Worm (Caenorhabditis elegans): ENCODE results near the gene pqn-75.

- TF ChIP-seq unc-130 (GFP tag; optimal IDR thresholded peaks at IDR 0.05) (no peak), nhr-179 (tag; optimal IDR thresholded peaks at IDR 0.05) (no peak), him-1 (tag; optimal IDR thresholded peaks at IDR 0.05) (no peak), nfya-1 (tag; optimal IDR thresholded peaks at IDR 0.05; ENCODE audit: borderline replicate concordance, insufficient read depth) (no peak), unc-62 (GFP tag; optimal IDR thresholded peaks at IDR 0.05) (no peak), pha-4 (tag; optimal IDR thresholded peaks at IDR 0.05) (no peak), attf-6 (GFP tag; IDR thresholded peaks at IDR 0.05) (no peak), snpc-4 (GFP tag; optimal IDR thresholded peaks at IDR 0.05) (no peak), snpc-4 (tag; optimal IDR thresholded peaks at IDR 0.05) (no peak), cebp-2 (GFP tag; IDR thresholded peaks at IDR 0.05) (no peak), ekl-4 (GFP tag; IDR thresholded peaks at IDR 0.05) (no peak)
These were observed 11.0 kb downstream of the pqn-75 start for ce11 chrIV:4083094-4083493.

All from whole organism, young adult.